Worm (Caenorhabditis elegans): Measurements from ENCODE around the gene best-2.

Gene best-2

ce11 chrIV:13066044-13066443 lies 46.8 kb downstream of the best-2 start:
- TF ChIP-seq nhr-28 (tag; optimal IDR thresholded peaks at IDR 0.05) (no peak), rnt-1 (tag; optimal IDR thresholded peaks at IDR 0.05) (no peak), ceh-8 (GFP tag; optimal IDR thresholded peaks at IDR 0.05) (no peak), sptf-1 (tag; optimal IDR thresholded peaks at IDR 0.05) (no peak), fkh-4 (tag; optimal IDR thresholded peaks at IDR 0.05; ENCODE audit: borderline replicate concordance) (no peak), pag-3 (tag; optimal IDR thresholded peaks at IDR 0.05; ENCODE audit: borderline replicate concordance, insufficient read depth) (no peak), nhr-11 (tag; optimal IDR thresholded peaks at IDR 0.05) (no peak), dpl-1 (GFP tag; optimal IDR thresholded peaks at IDR 0.05) (no peak), nhr-47 (tag; optimal IDR thresholded peaks at IDR 0.05) (no peak), hlh-4 (tag; optimal IDR thresholded peaks at IDR 0.05) (no peak), snu-23 (GFP tag; optimal IDR thresholded peaks at IDR 0.05) (no peak), nhr-12 (tag; optimal IDR thresholded peaks at IDR 0.05) (no peak), grh-1 (GFP tag; IDR thresholded peaks at IDR 0.05) (no peak), mep-1 (tag; optimal IDR thresholded peaks at IDR 0.05) (no peak), jun-1 (tag; optimal IDR thresholded peaks at IDR 0.05) (no peak), sox-4 (tag; optimal IDR thresholded peaks at IDR 0.05) (no peak), tlp-1 (tag; optimal IDR thresholded peaks at IDR 0.05) (no peak)

DNA sequence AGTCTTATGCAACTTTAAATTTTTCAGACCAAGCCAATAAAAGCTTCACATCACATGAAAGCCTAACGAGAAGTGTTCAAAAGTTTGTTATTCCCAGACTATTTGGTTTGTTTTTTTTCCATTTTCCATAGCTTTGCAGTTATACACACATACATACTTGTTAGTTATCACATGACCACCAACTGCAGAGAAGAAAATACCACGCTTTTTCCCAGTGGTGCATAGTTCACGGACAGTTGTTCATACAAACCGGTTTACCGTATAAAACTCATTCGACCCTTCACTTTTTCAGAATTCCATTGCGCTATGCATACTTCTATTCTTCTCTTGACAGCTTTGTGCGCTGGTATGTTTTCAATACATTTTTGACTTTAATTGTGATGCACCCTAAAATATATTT lies 49.2 kb downstream of the best-2 start, which contains the start of gene scl-5:
scl-5 (plus strand) TSS at position 301 of the 400 bp plus-strand sequence.
- TF ChIP-seq grh-1 (GFP tag; IDR thresholded peaks at IDR 0.05) (no peak), sptf-1 (tag; optimal IDR thresholded peaks at IDR 0.05) (no peak), swsn-7 (tag; optimal IDR thresholded peaks at IDR 0.05) (no peak), fkh-4 (tag; optimal IDR thresholded peaks at IDR 0.05; ENCODE audit: borderline replicate concordance) (no peak), xbp-1 (tag; optimal IDR thresholded peaks at IDR 0.05) (no peak), lin-14 (GFP tag; optimal IDR thresholded peaks at IDR 0.05) (no peak), lin-35 (GFP tag; optimal IDR thresholded peaks at IDR 0.05) (no peak), pag-3 (tag; optimal IDR thresholded peaks at IDR 0.05; ENCODE audit: borderline replicate concordance, insufficient read depth) (no peak), fkh-10 (GFP tag; optimal IDR thresholded peaks at IDR 0.05) (no peak), C34B4.2 (tag; optimal IDR thresholded peaks at IDR 0.05) (no peak), nhr-12 (tag; optimal IDR thresholded peaks at IDR 0.05) (no peak), efl-1 (optimal IDR thresholded peaks at IDR 0.05) (no peak), efl-1 (GFP tag; optimal IDR thresholded peaks at IDR 0.05 in 1 of 2) (no peak), aha-1 (tag; optimal IDR thresholded peaks at IDR 0.05) (no peak), ceh-88 (GFP tag; IDR thresholded peaks at IDR 0.05) (no peak), ztf-11 (tag; optimal IDR thresholded peaks at IDR 0.05) (no peak)

Data from whole organism, L1 larva.